Fruit fly (Drosophila melanogaster) whole organism, wandering third instar larva: ENCODE measurements around the gene Fdh.

ENCODE experiments used
- CG32264 ChIP-seq: fragments of 200-800 bp; sonication (Bioruptor generic); optimal IDR thresholded peaks from 2 replicates; lab custom pipeline; 2016; ENCODE audit warnings: missing biosample characterization, missing genetic modification characterization
- Hr78 ChIP-seq: fragments of >200 bp; optimal IDR thresholded peaks from 2 replicates; lab custom pipeline; 2017; ENCODE audit warnings: missing biosample characterization, missing genetic modification characterization
- Jra ChIP-seq: sonication (Bioruptor generic); optimal IDR thresholded peaks from 2 replicates; lab custom pipeline; 2016; ENCODE audit warnings: missing biosample characterization, missing genetic modification characterization
- Mio ChIP-seq: sonication (Bioruptor generic); optimal IDR thresholded peaks from 2 replicates; lab custom pipeline; 2016; ENCODE audit warnings: missing biosample characterization, missing genetic modification characterization
- dmrt93B ChIP-seq: fragments of 200-800 bp; sonication (Bioruptor generic); optimal IDR thresholded peaks from 2 replicates; lab custom pipeline; 2018; ENCODE audit warnings: missing biosample characterization, mild to moderate bottlenecking, missing genetic modification characterization
- fru ChIP-seq: fragments of 200-800 bp; sonication (Bioruptor generic); optimal IDR thresholded peaks from 3 replicates; lab custom pipeline; 2016; ENCODE audit warnings: missing biosample characterization, mild to moderate bottlenecking, missing genetic modification characterization

dm6 chr3R:10888300-10888632, 16.1 kb upstream of the Fdh start:
- TF ChIP-seq Mio (GFP tag; lab: Kevin White, UChicago): no peak
- no peak for TF ChIP-seq Jra (GFP tag; lab: Kevin White, UChicago)
- TF ChIP-seq Hr78: no peak
- no peak for TF ChIP-seq dmrt93B (GFP tag; lab: Kevin White, UChicago)
- TF ChIP-seq fru: no peak
- no peak for TF ChIP-seq CG32264 (GFP tag; lab: Kevin White, UChicago)
